Worm (Caenorhabditis elegans) whole organism, mixed stage, embryonic: ENCODE measurements around the gene Y60A3A.23.

Experiments used
- elt-1 ChIP-seq: sonication (generic microtip); optimal IDR thresholded peaks from 2 replicates; lab custom pipeline; 2017; ENCODE audit warnings: missing genetic modification characterization, mild to moderate bottlenecking, missing compliant biosample characterization, antibody characterized with exemption, moderate library complexity, borderline replicate concordance; ENCODE audit not compliant: insufficient read depth
- nhr-28 ChIP-seq: fragments of 150-350 bp; optimal IDR thresholded peaks from 2 replicates; lab custom pipeline; 2014; ENCODE audit warnings: missing biosample characterization, missing genetic modification characterization
- unc-120 ChIP-seq: sonication (generic microtip); optimal IDR thresholded peaks from 2 replicates; lab custom pipeline; 2017; ENCODE audit warnings: missing genetic modification characterization, missing compliant biosample characterization; ENCODE audit not compliant: poor library complexity, severe bottlenecking
- ztf-11 ChIP-seq: fragments of 150-350 bp; optimal IDR thresholded peaks from 2 replicates; lab custom pipeline; 2014; ENCODE audit warnings: missing biosample characterization, missing genetic modification characterization

DNA sequence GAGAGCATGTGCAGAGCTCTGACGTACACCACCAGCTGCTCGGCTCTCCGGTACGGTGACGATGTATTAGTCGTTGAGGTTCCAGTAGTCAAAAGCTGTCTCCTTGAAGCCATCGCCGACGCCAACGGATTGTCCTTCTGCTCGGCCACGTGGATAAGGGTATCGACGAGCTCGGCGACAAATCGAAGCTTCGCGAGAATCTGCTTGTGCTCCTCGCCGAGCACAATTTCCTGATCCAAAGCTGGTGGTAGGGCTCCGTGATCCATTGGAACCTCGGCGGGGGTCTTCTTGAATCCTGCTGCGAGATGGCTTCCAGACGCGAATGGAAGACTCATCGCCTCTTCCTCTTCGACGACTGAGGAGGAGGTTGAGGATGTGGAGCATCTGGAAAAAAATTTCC lies 10.1 kb upstream of the Y60A3A.23 start:
- TF ChIP-seq elt-1 (tag; lab: Kevin White, UChicago) (no peak), nhr-28 (tag; lab: Kevin White, UChicago) (no peak), ztf-11 (tag; lab: Kevin White, UChicago) (no peak), unc-120 (tag; lab: Kevin White, UChicago) (no peak)
